Worm (Caenorhabditis elegans): ENCODE measurements around the gene F52D1.2.

Gene F52D1.2

ce11 chrX:449820-450219 lies at the start of gene F52D1.2:
Gene F52D1.2, minus strand, starts transcription at chrX:450212.
- TF ChIP-seq hlh-11 (tag; optimal IDR thresholded peaks at IDR 0.05): peak; percentile 13
- peak; percentile 14; the same call in 1 of the 2 replicates for TF ChIP-seq dmd-6 (GFP tag; IDR thresholded peaks at IDR 0.05)
- TF ChIP-seq spr-3 (GFP tag; optimal IDR thresholded peaks at IDR 0.05): no peak
- no peak for TF ChIP-seq daf-16 (GFP tag; optimal IDR thresholded peaks at IDR 0.05)
- peak; percentile 50 for TF ChIP-seq daf-16 (tag; optimal IDR thresholded peaks at IDR 0.05)
- TF ChIP-seq zip-11 (GFP tag; IDR thresholded peaks at IDR 0.05): no peak
- no peak for TF ChIP-seq nhr-42 (GFP tag; IDR thresholded peaks at IDR 0.05)
- TF ChIP-seq nhr-237 (tag; optimal IDR thresholded peaks at IDR 0.05): no peak
- peak; percentile 72 for TF ChIP-seq pqm-1 (tag; optimal IDR thresholded peaks at IDR 0.05)
- no peak for TF ChIP-seq daf-19 (GFP tag; conservative IDR thresholded peaks at IDR 0.05)
- no peak for TF ChIP-seq attf-4 (tag; optimal IDR thresholded peaks at IDR 0.05)
- peak; percentile 70 for TF ChIP-seq nhr-28 (tag; optimal IDR thresholded peaks at IDR 0.05)

DNA sequence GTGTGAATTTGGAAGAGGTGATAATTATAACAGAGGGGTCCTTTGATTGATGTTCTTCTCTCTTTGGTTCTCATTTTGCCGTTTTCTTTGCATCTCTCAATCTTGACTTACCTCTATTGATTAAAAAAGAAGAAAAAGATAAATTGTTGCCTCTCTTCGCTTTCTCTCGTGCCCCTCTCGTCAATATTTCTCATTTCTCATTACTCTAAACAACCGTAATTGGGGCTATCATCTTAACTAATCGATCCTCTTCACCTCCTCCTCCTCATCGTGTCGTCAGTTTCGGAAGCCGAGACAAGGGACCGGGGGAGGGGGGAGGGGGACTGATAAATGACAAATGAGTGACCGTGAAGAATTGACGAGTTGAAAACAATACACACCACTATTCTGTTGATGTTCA lies 48.6 kb upstream of the F52D1.2 start:
- no peak for TF ChIP-seq ztf-7 (tag; optimal IDR thresholded peaks at IDR 0.05)
- peak; percentile 33 for TF ChIP-seq nhr-28 (tag; optimal IDR thresholded peaks at IDR 0.05)

ce11 chrX:496795-497194 lies 46.8 kb upstream of the F52D1.2 start:
- no peak for TF ChIP-seq ZK546.5 (tag; optimal IDR thresholded peaks at IDR 0.05)
- TF ChIP-seq unc-130 (GFP tag; optimal IDR thresholded peaks at IDR 0.05): no peak
- TF ChIP-seq zfp-2 (tag; optimal IDR thresholded peaks at IDR 0.05): no peak
- TF ChIP-seq lsy-2 (tag; optimal IDR thresholded peaks at IDR 0.05): no peak
- no peak for TF ChIP-seq nhr-77 (tag; optimal IDR thresholded peaks at IDR 0.05)
- no peak for TF ChIP-seq egl-27 (tag; optimal IDR thresholded peaks at IDR 0.05)
- TF ChIP-seq sdz-12 (GFP tag; optimal IDR thresholded peaks at IDR 0.05): no peak
- TF ChIP-seq ceh-82 (tag; optimal IDR thresholded peaks at IDR 0.05): no peak
- TF ChIP-seq mes-2 (tag; optimal IDR thresholded peaks at IDR 0.05; ENCODE audit: poor library complexity, severe bottlenecking): no peak
- TF ChIP-seq cey-2 (tag; optimal IDR thresholded peaks at IDR 0.05; ENCODE audit: borderline replicate concordance, insufficient read depth): no peak
- no peak for TF ChIP-seq saeg-2 (GFP tag; IDR thresholded peaks at IDR 0.05)
- TF ChIP-seq Y48G9A.11 (GFP tag; IDR thresholded peaks at IDR 0.05): no peak
- no peak for TF ChIP-seq lin-39 (tag; optimal IDR thresholded peaks at IDR 0.05)
- no peak for TF ChIP-seq ceh-20 (GFP tag; IDR thresholded peaks at IDR 0.05)
- no peak for TF ChIP-seq ztf-11 (tag; optimal IDR thresholded peaks at IDR 0.05)
- no peak for TF ChIP-seq dmd-8 (GFP tag; IDR thresholded peaks at IDR 0.05)
- TF ChIP-seq nhr-11 (tag; optimal IDR thresholded peaks at IDR 0.05): no peak
- TF ChIP-seq duxl-1 (tag; optimal IDR thresholded peaks at IDR 0.05; ENCODE audit: poor library complexity): no peak
- TF ChIP-seq ama-1 (optimal IDR thresholded peaks at IDR 0.05): no peak
- no peak for TF ChIP-seq dmd-6 (GFP tag; IDR thresholded peaks at IDR 0.05)

DNA sequence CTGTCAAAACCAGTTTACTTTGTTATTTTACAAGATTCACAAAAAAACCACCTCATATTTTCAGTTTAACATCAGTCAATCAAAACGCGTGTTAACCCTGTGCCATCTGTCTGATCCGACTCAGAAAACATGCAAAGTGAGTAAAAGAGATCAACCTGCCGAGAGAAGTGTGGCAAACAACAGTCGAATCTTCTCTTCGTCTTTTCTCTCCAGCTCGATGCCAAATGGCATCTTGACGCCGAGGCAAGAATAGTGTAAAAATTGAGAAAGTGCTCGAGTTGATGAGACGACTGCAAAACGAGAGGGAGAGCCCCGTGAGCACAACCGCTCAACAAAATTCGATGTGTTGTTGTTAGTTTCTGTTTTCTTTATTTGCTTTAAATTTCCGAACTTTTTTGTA lies 42.9 kb upstream of the F52D1.2 start, which contains the start of gene B0310.1:
Gene B0310.1, plus strand, starts transcription at position 310 of the 400 bp plus-strand sequence.
- TF ChIP-seq ceh-32 (tag; optimal IDR thresholded peaks at IDR 0.05; ENCODE audit: poor library complexity) (no peak), daf-16 (GFP tag; optimal IDR thresholded peaks at IDR 0.05) (peak in 1 of 2 experiments; percentile 63), daf-16 (tag; optimal IDR thresholded peaks at IDR 0.05) (no peak)

- TF ChIP-seq duxl-1 (tag; optimal IDR thresholded peaks at IDR 0.05; ENCODE audit: poor library complexity) (peak; percentile 93), rbr-2 (tag; optimal IDR thresholded peaks at IDR 0.05) (peak; percentile 81), dmd-8 (GFP tag; IDR thresholded peaks at IDR 0.05) (peak; percentile 91), nhr-42 (GFP tag; IDR thresholded peaks at IDR 0.05) (peak; percentile 85), fkh-10 (GFP tag; optimal IDR thresholded peaks at IDR 0.05) (peak; percentile 19), ctbp-1 (GFP tag; IDR thresholded peaks at IDR 0.05) (peak; percentile 94), T20F7.1 (GFP tag; optimal IDR thresholded peaks at IDR 0.05) (peak; percentile 57), ceh-32 (tag; optimal IDR thresholded peaks at IDR 0.05; ENCODE audit: poor library complexity) (peak; percentile 33), F10B5.3 (tag; optimal IDR thresholded peaks at IDR 0.05) (peak; percentile 83), ztf-11 (tag; optimal IDR thresholded peaks at IDR 0.05) (no peak), lir-3 (tag; optimal IDR thresholded peaks at IDR 0.05) (peak; percentile 72), zag-1 (tag; optimal IDR thresholded peaks at IDR 0.05) (no peak), zip-2 (tag; optimal IDR thresholded peaks at IDR 0.05) (peak; percentile 2), unc-130 (GFP tag; optimal IDR thresholded peaks at IDR 0.05) (peak; percentile 60), skn-1 (tag; optimal IDR thresholded peaks at IDR 0.05) (no peak), nhr-10 (tag; optimal IDR thresholded peaks at IDR 0.05) (no peak), lsy-2 (tag; optimal IDR thresholded peaks at IDR 0.05) (no peak), hlh-11 (tag; optimal IDR thresholded peaks at IDR 0.05) (peak; percentile 67), aha-1 (tag) (peak; percentile 96), madf-9 (GFP tag; conservative IDR thresholded peaks at IDR 0.05) (peak; percentile 84)
These were observed 39.7 kb upstream of the F52D1.2 start, which contains the start of gene egl-17 for ce11 chrX:489635-490105. Gene egl-17, plus strand, starts transcription at chrX:489685.
